Fruit fly (Drosophila melanogaster): ENCODE results near the gene Cen.
A peak's percentile ranks its signal among the peaks of the same experiment; 100 is the strongest.

Cen gene

dm6 chr2L:20656110-20656509 lies 25.5 kb downstream of the Cen start, which contains the start of the genes brun and CG2614 (continued):
- TF ChIP-seq CG3847 (GFP tag; IDR thresholded peaks at IDR 0.05) (peak; percentile 85), Hr51 (GFP tag; optimal IDR thresholded peaks at IDR 0.05) (peak in 1 of 2 experiments; percentile 78), prd (optimal IDR thresholded peaks at IDR 0.05) (no peak), prd (GFP tag; IDR thresholded peaks at IDR 0.05) (peak; percentile 91), kah (GFP tag; optimal IDR thresholded peaks at IDR 0.05) (no peak), CG16863 (GFP tag; optimal IDR thresholded peaks at IDR 0.05) (peak; percentile 53), pfk (GFP tag; optimal IDR thresholded peaks at IDR 0.05) (no peak), CG12391 (tag; optimal IDR thresholded peaks at IDR 0.05) (peak; percentile 82), CG2129 (GFP tag; IDR thresholded peaks at IDR 0.05; ENCODE audit: partially characterized antibody) (peak; percentile 87), maf-S (GFP tag; optimal IDR thresholded peaks at IDR 0.05) (peak; percentile 65), CG8944 (GFP tag; optimal IDR thresholded peaks at IDR 0.05) (peak; percentile 66), CG16815 (GFP tag; optimal IDR thresholded peaks at IDR 0.05) (peak; percentile 38), jing (GFP tag; optimal IDR thresholded peaks at IDR 0.05) (no peak), CG10209 (GFP tag; optimal IDR thresholded peaks at IDR 0.05) (no peak), CG18476 (GFP tag; optimal IDR thresholded peaks at IDR 0.05) (peak; percentile 53), CG8089 (GFP tag; optimal IDR thresholded peaks at IDR 0.05) (peak; percentile 37), zen2 (GFP tag; IDR thresholded peaks at IDR 0.05; ENCODE audit: partially characterized antibody) (peak; percentile 59; the same call in 1 of the 3 replicates), CG14667 (GFP tag; IDR thresholded peaks at IDR 0.05) (peak; percentile 74), disco-r (GFP tag; optimal IDR thresholded peaks at IDR 0.05) (peak; percentile 59), Gug (GFP tag; IDR thresholded peaks at IDR 0.05) (peak; percentile 78; the same call in 3 of the 4 replicates), CG6813 (GFP tag; optimal IDR thresholded peaks at IDR 0.05) (no peak), CG4404 (GFP tag; IDR thresholded peaks at IDR 0.05) (peak; percentile 83), CG7357 (GFP tag; IDR thresholded peaks at IDR 0.05) (peak; percentile 47; the same call in 2 of the 3 replicates), CG17328 (GFP tag; IDR thresholded peaks at IDR 0.05) (peak; percentile 79), cas (GFP tag; IDR thresholded peaks at IDR 0.05) (peak; percentile 66; the same call in 1 of the 2 replicates), nerfin-2 (GFP tag; IDR thresholded peaks at IDR 0.05; ENCODE audit: partially characterized antibody) (peak; percentile 69), CG10565 (GFP tag; optimal IDR thresholded peaks at IDR 0.05) (no peak), Ada2b (GFP tag; IDR thresholded peaks at IDR 0.05) (peak; percentile 45; the same call in 1 of the 2 replicates), HLHmδ (GFP tag; optimal IDR thresholded peaks at IDR 0.05) (no peak), Mrtf (GFP tag; IDR thresholded peaks at IDR 0.05) (no peak), Taf1 (GFP tag; IDR thresholded peaks at IDR 0.05) (0 out of 2 replicates have a peak, but pooled peaks have one; percentile 7), zen (tag; optimal IDR thresholded peaks at IDR 0.05) (peak; percentile 36), sisA (GFP tag; IDR thresholded peaks at IDR 0.05) (peak; percentile 87), Side (GFP tag; optimal IDR thresholded peaks at IDR 0.05) (peak; percentile 73), Ravus (GFP tag; IDR thresholded peaks at IDR 0.05) (0 out of 2 replicates have a peak, but pooled peaks have one; percentile 5), HLH4C (GFP tag; IDR thresholded peaks at IDR 0.05; ENCODE audit: partially characterized antibody) (peak; percentile 77), Ets65A (GFP tag) (peak; percentile 97), Meics (GFP tag; optimal IDR thresholded peaks at IDR 0.05) (no peak), Spps (tag; optimal IDR thresholded peaks at IDR 0.05) (peak; percentile 30), CG33213 (GFP tag; optimal IDR thresholded peaks at IDR 0.05) (peak; percentile 65), CG12104 (GFP tag; optimal IDR thresholded peaks at IDR 0.05) (peak; percentile 56), CG14710 (tag; optimal IDR thresholded peaks at IDR 0.05) (peak; percentile 86), Hmr (GFP tag; optimal IDR thresholded peaks at IDR 0.05) (no peak), nmo (GFP tag; optimal IDR thresholded peaks at IDR 0.05) (peak; percentile 83), Ets97D (GFP tag; optimal IDR thresholded peaks at IDR 0.05) (peak; percentile 83), CG11456 (GFP tag; IDR thresholded peaks at IDR 0.05) (peak; percentile 76), Stat92E (GFP tag; optimal IDR thresholded peaks at IDR 0.05) (peak in 1 of 3 experiments; percentile 53), Fer1 (GFP tag; optimal IDR thresholded peaks at IDR 0.05) (no peak), CG4328 (GFP tag; optimal IDR thresholded peaks at IDR 0.05) (peak; percentile 24), sens (GFP tag) (peak; percentile 99)

Measured in whole organism, embryonic.